Worm (Caenorhabditis elegans) whole organism, L1 larva: Measurements from ENCODE around the gene ZK154.1.

Experiments
- C34B4.2 ChIP-seq: sonication (generic microtip); optimal IDR thresholded peaks from 2 replicates; lab custom pipeline; 2017; ENCODE audit warnings: mild to moderate bottlenecking, missing genetic modification characterization, missing compliant biosample characterization
- F16B12.6 ChIP-seq: fragments of 150-350 bp; optimal IDR thresholded peaks from 2 replicates; lab custom pipeline; 2014; ENCODE audit warnings: missing biosample characterization, missing genetic modification characterization
- Y116A8C.19 ChIP-seq: sonication (generic microtip); optimal IDR thresholded peaks from 2 replicates; lab custom pipeline; 2016; ENCODE audit warnings: missing compliant biosample characterization, missing genetic modification characterization, borderline replicate concordance
- alr-1 ChIP-seq: fragments of 200-800 bp; sonication (Bioruptor generic); optimal IDR thresholded peaks from 2 replicates; lab custom pipeline; 2018; ENCODE audit warnings: borderline replicate concordance, mild to moderate bottlenecking, missing genetic modification characterization, missing compliant biosample characterization
- ama-1 ChIP-seq: fragments of 150-350 bp; optimal IDR thresholded peaks from 2 replicates; lab custom pipeline; 2014
- blmp-1 ChIP-seq: fragments of 150-350 bp; optimal IDR thresholded peaks from 2 replicates; lab custom pipeline; 2014; ENCODE audit warnings: missing biosample characterization, missing genetic modification characterization
- ceh-8 ChIP-seq: fragments of 200-800 bp; sonication (Bioruptor generic); optimal IDR thresholded peaks from 2 replicates; lab custom pipeline; 2018; ENCODE audit warnings: mild to moderate bottlenecking, missing genetic modification characterization, moderate library complexity, missing compliant biosample characterization
- ceh-82 ChIP-seq, 3 experiments: fragments of 150-350 bp in 1 of 3; sonication (generic microtip) in 2 of 3; optimal IDR thresholded peaks; 2 replicates each; lab custom pipeline; 2014 to 2017; ENCODE audit warnings: missing biosample characterization in 3 of 3, missing genetic modification characterization in 3 of 3
- ces-1 ChIP-seq: fragments of 150-350 bp; optimal IDR thresholded peaks from 2 replicates; lab custom pipeline; 2014; ENCODE audit warnings: missing biosample characterization, missing genetic modification reagents, missing genetic modification characterization
- dpl-1 ChIP-seq, 3 experiments: fragments of 150-350 bp in 2 of 3; sonication (generic microtip) in 1 of 3; optimal IDR thresholded peaks; 2 replicates each; lab custom pipeline; 2014 to 2017; ENCODE audit warnings: missing biosample characterization in 3 of 3, missing genetic modification characterization in 3 of 3, missing genetic modification reagents in 3 of 3
- dsc-1 ChIP-seq: sonication (generic microtip); optimal IDR thresholded peaks from 2 replicates; lab custom pipeline; 2016; ENCODE audit warnings: mild to moderate bottlenecking, missing genetic modification characterization, missing compliant biosample characterization
- efl-1 ChIP-seq, 4 experiments: fragments of 150-350 bp; optimal IDR thresholded peaks in 3 of 4; peaks in 1 of 4; 1 replicate in 1 of 4; 2 replicates in 3 of 4; lab custom pipeline; 2014; ENCODE audit warnings: missing biosample characterization in 2 of 4, missing genetic modification characterization in 2 of 4, missing genetic modification reagents in 2 of 4
- efl-3 ChIP-seq: fragments of 200-800 bp; sonication (Bioruptor generic); optimal IDR thresholded peaks from 2 replicates; lab custom pipeline; 2018; ENCODE audit warnings: mild to moderate bottlenecking, missing genetic modification characterization, missing compliant biosample characterization
- egl-13 ChIP-seq: sonication (generic microtip); optimal IDR thresholded peaks from 2 replicates; lab custom pipeline; 2016; ENCODE audit warnings: missing genotype, missing genetic modification reagents, missing genetic modification characterization, missing compliant biosample characterization
- egl-27 ChIP-seq, 2 experiments: fragments of 150-350 bp in 1 of 2; sonication (generic microtip); optimal IDR thresholded peaks; 3 replicates each; lab custom pipeline; 2017 to 2018; ENCODE audit warnings: missing biosample characterization in 2 of 2, missing genetic modification characterization in 2 of 2, missing genetic modification reagents in 2 of 2
- fkh-10 ChIP-seq: sonication (generic microtip); optimal IDR thresholded peaks from 2 replicates; lab custom pipeline; 2017; ENCODE audit warnings: missing biosample characterization, missing genetic modification reagents, missing genetic modification characterization
- fkh-4 ChIP-seq: sonication (generic microtip); optimal IDR thresholded peaks from 2 replicates; lab custom pipeline; 2016; ENCODE audit warnings: missing compliant biosample characterization, missing genetic modification characterization, borderline replicate concordance
- fkh-8 ChIP-seq: sonication (generic microtip); optimal IDR thresholded peaks from 2 replicates; lab custom pipeline; 2016; ENCODE audit warnings: mild to moderate bottlenecking, missing genetic modification characterization, missing compliant biosample characterization
- fos-1 ChIP-seq: fragments of 150-350 bp; optimal IDR thresholded peaks from 2 replicates; lab custom pipeline; 2014; ENCODE audit warnings: missing biosample characterization, missing genetic modification characterization
- hlh-17 ChIP-seq: fragments of 200-800 bp; sonication (Bioruptor generic); optimal IDR thresholded peaks from 2 replicates; lab custom pipeline; 2018; ENCODE audit warnings: missing genetic modification characterization, mild to moderate bottlenecking, missing compliant biosample characterization, moderate library complexity, borderline replicate concordance
- isw-1 ChIP-seq: fragments of 200-800 bp; sonication (Bioruptor generic); IDR thresholded peaks from 2 replicates; pipeline ENCODE4 v1.3.6; 2022; ENCODE audit warnings: missing genetic modification characterization, missing compliant biosample characterization
- jun-1 ChIP-seq: fragments of 150-350 bp; optimal IDR thresholded peaks from 2 replicates; lab custom pipeline; 2014; ENCODE audit warnings: missing biosample characterization, missing genetic modification reagents, missing genetic modification characterization
- lin-14 ChIP-seq: fragments of 200-800 bp; sonication (Bioruptor generic); optimal IDR thresholded peaks from 2 replicates; lab custom pipeline; 2018; ENCODE audit warnings: mild to moderate bottlenecking, missing genetic modification characterization, moderate library complexity, missing compliant biosample characterization
- lir-3 ChIP-seq: sonication (generic microtip); optimal IDR thresholded peaks from 2 replicates; lab custom pipeline; 2016; ENCODE audit warnings: mild to moderate bottlenecking, missing genetic modification characterization, moderate library complexity, missing compliant biosample characterization; ENCODE audit not compliant: poor library complexity
- mab-9 ChIP-seq: fragments of 200-800 bp; sonication (Bioruptor generic); IDR thresholded peaks from 2 replicates; pipeline ENCODE4 v1.3.6; 2022; ENCODE audit warnings: missing genetic modification reagents, missing genetic modification characterization, missing compliant biosample characterization
- mdl-1 ChIP-seq, 2 experiments: fragments of 150-350 bp; optimal IDR thresholded peaks; 2 replicates each; lab custom pipeline; 2014 to 2017; ENCODE audit warnings: missing biosample characterization in 2 of 2, missing genetic modification characterization in 2 of 2, inconsistent platforms in 1 of 2
- mep-1 ChIP-seq: fragments of 150-350 bp; optimal IDR thresholded peaks from 2 replicates; lab custom pipeline; 2014; ENCODE audit warnings: missing biosample characterization, missing genetic modification characterization
- nhr-11 ChIP-seq: fragments of 150-350 bp; optimal IDR thresholded peaks from 2 replicates; lab custom pipeline; 2014; ENCODE audit warnings: missing biosample characterization, missing genetic modification characterization
- nhr-20 ChIP-seq: sonication (generic microtip); optimal IDR thresholded peaks from 2 replicates; lab custom pipeline; 2016; ENCODE audit warnings: mild to moderate bottlenecking, missing genetic modification characterization, missing compliant biosample characterization
- nhr-47 ChIP-seq: sonication (generic microtip); optimal IDR thresholded peaks from 2 replicates; lab custom pipeline; 2016; ENCODE audit warnings: mild to moderate bottlenecking, missing genetic modification characterization, moderate library complexity, missing compliant biosample characterization
- nhr-71 ChIP-seq: sonication (generic microtip); optimal IDR thresholded peaks from 2 replicates; lab custom pipeline; 2016; ENCODE audit warnings: mild to moderate bottlenecking, missing genetic modification characterization, moderate library complexity, missing compliant biosample characterization
- nhr-84 ChIP-seq: sonication (generic microtip); optimal IDR thresholded peaks from 2 replicates; lab custom pipeline; 2017; ENCODE audit warnings: missing biosample characterization, missing genetic modification characterization
- nhr-85 ChIP-seq: sonication (generic microtip); peaks from one replicate; lab custom pipeline; 2016; ENCODE audit warnings: missing genetic modification characterization, inconsistent platforms, missing compliant biosample characterization
- nhr-90 ChIP-seq: sonication (generic microtip); optimal IDR thresholded peaks from 2 replicates; lab custom pipeline; 2016; ENCODE audit warnings: mild to moderate bottlenecking, missing genetic modification characterization, missing compliant biosample characterization; ENCODE audit not compliant: poor library complexity
- pax-3 ChIP-seq: fragments of 200-800 bp; sonication (Bioruptor generic); optimal IDR thresholded peaks from 2 replicates; lab custom pipeline; 2018; ENCODE audit warnings: mild to moderate bottlenecking, missing genetic modification characterization, moderate library complexity, missing compliant biosample characterization
- rnt-1 ChIP-seq: sonication (generic microtip); optimal IDR thresholded peaks from 2 replicates; lab custom pipeline; 2016; ENCODE audit warnings: mild to moderate bottlenecking, missing genetic modification characterization, moderate library complexity, missing compliant biosample characterization
- skn-1 ChIP-seq: fragments of 150-350 bp; optimal IDR thresholded peaks from 2 replicates; lab custom pipeline; 2014; ENCODE audit warnings: missing biosample characterization, missing genetic modification characterization
- snpc-4 ChIP-seq: fragments of 150-350 bp; optimal IDR thresholded peaks from 2 replicates; lab custom pipeline; 2014; ENCODE audit warnings: missing biosample characterization, missing genetic modification characterization
- sox-4 ChIP-seq: sonication (generic microtip); optimal IDR thresholded peaks from 2 replicates; lab custom pipeline; 2016; ENCODE audit warnings: missing genetic modification characterization, missing compliant biosample characterization
- sptf-1 ChIP-seq: fragments of 150-350 bp; optimal IDR thresholded peaks from 2 replicates; lab custom pipeline; 2014; ENCODE audit warnings: missing biosample characterization, missing genetic modification characterization
- swsn-7 ChIP-seq: sonication (generic microtip); optimal IDR thresholded peaks from 2 replicates; lab custom pipeline; 2016; ENCODE audit warnings: missing genetic modification characterization, missing compliant biosample characterization
- tbx-2 ChIP-seq: sonication (generic microtip); optimal IDR thresholded peaks from 2 replicates; lab custom pipeline; 2016; ENCODE audit warnings: missing genetic modification characterization, missing compliant biosample characterization
- unc-130 ChIP-seq: fragments of 150-350 bp; optimal IDR thresholded peaks from 2 replicates; lab custom pipeline; 2017; ENCODE audit warnings: missing biosample characterization, missing genetic modification characterization, inconsistent platforms
- xbp-1 ChIP-seq: sonication (generic microtip); optimal IDR thresholded peaks from 2 replicates; lab custom pipeline; 2016; ENCODE audit warnings: missing genetic modification characterization, missing compliant biosample characterization
- ztf-11 ChIP-seq, 2 experiments: sonication (generic microtip); optimal IDR thresholded peaks; 2 replicates each; lab custom pipeline; 2016 to 2017; ENCODE audit warnings: missing genetic modification characterization in 2 of 2, missing biosample characterization in 1 of 2, missing compliant biosample characterization in 1 of 2

The ZK154.1 gene

DNA sequence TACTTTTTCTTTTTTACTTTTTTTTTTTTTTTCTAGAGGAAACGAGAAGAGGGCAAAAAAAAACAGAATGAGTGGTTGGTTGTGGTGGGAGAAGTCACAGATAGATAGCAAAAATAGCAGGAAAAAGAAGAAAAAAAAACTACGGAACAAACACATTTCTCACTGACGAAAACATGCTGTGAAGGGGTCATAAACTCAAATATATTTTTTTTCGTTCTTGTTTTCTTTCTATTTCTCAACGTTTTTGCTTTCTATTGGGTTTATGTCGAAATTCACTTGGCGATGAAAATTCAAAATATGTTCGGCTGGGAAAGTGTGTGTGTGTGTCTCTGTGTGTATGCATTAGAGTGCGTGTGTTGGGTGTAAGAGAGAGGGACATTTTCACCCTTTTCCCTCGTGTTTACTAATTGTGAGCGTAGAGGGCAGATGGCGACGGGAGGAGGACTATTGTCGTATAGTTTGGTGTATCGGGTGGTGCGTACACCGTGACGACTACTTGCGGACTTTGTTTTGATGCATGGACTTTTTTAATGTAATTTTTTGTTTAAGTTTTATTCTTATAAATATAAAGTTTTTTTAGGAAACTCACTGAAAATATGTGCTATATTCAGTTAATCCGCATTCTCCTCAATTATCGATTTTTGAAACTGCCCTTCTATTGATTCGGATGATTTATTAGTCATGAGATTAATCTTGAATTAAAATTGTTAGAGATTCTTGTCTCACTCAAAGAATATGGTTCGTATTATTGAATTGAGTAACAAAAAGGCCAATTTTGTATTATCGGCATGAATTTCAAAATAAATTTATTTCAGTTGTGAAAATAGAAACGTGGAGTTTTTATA lies 30.2 kb downstream of the ZK154.1 start (continued):
- TF ChIP-seq nhr-47 (tag; lab: Kevin White, UChicago) (peak; percentile 60), egl-13 (tag; lab: Kevin White, UChicago) (peak; percentile 59), rnt-1 (tag; lab: Kevin White, UChicago) (peak; percentile 53), F16B12.6 (tag; lab: Kevin White, UChicago) (peak; percentile 86), efl-1 (optimal IDR thresholded peaks at IDR 0.05; lab: Kevin White, UChicago) (peak; percentile 23 to 31), efl-1 (GFP tag; optimal IDR thresholded peaks at IDR 0.05 in 1 of 2; lab: Kevin White, UChicago) (peak in 1 of 2 experiments; percentile 46), nhr-11 (tag; lab: Kevin White, UChicago) (peak; percentile 15), hlh-17 (GFP tag; lab: Kevin White, UChicago) (no peak), fkh-8 (tag; lab: Kevin White, UChicago) (peak; percentile 42), unc-130 (tag; lab: Kevin White, UChicago) (peak; percentile 10), ztf-11 (tag; optimal IDR thresholded peaks at IDR 0.05; lab: Kevin White, UChicago) (no peak), snpc-4 (tag; lab: Kevin White, UChicago) (no peak), tbx-2 (tag; lab: Kevin White, UChicago) (peak; percentile 54), jun-1 (tag; lab: Kevin White, UChicago) (peak; percentile 10), lir-3 (tag; lab: Kevin White, UChicago) (peak; percentile 21), ceh-8 (no peak), skn-1 (tag; lab: Kevin White, UChicago) (peak; percentile 2), mep-1 (tag; lab: Kevin White, UChicago) (peak; percentile 66), nhr-20 (tag; lab: Kevin White, UChicago) (peak; percentile 55), lin-14 (GFP tag; lab: Kevin White, UChicago) (peak; percentile 87), blmp-1 (tag; lab: Kevin White, UChicago) (peak; percentile 88), swsn-7 (tag; lab: Kevin White, UChicago) (peak; percentile 71), isw-1 (GFP tag; lab: Robert Waterston, UW) (peak; percentile 20; the same call in 1 of the 2 replicates), ama-1 (lab: Kevin White, UChicago) (peak; percentile 33), dpl-1 (GFP tag; optimal IDR thresholded peaks at IDR 0.05; lab: Kevin White, UChicago) (peak in 2 of 3 experiments; percentile 11 to 29), nhr-90 (tag; lab: Kevin White, UChicago) (peak; percentile 34), dsc-1 (tag; lab: Kevin White, UChicago) (no peak)

DNA sequence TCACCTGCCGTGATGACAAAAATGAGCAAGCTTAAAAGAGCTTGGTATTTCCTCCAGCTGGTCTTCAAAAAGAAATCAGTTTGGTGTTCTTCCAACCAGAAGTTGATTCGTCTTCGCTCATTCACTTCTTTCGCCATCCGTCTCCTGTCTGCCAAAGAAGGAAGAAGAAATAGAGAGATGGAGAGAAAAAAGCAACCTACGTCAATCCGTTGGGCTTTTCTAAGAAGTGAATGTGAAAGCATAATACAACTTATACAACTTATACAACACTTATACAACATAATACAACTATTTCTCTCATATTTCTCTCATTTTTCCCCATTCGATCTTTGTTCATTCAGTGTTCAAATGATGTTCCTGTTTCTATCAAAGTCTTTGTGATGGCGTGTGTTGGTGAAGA lies 31.6 kb downstream of the ZK154.1 start:
- TF ChIP-seq nhr-85 (tag; lab: Kevin White, UChicago), result no peak
- no peak for TF ChIP-seq sptf-1 (tag; lab: Kevin White, UChicago)
- no peak for TF ChIP-seq alr-1 (tag; lab: Kevin White, UChicago)
- TF ChIP-seq dpl-1 (GFP tag; optimal IDR thresholded peaks at IDR 0.05; lab: Kevin White, UChicago), result no peak
- TF ChIP-seq skn-1 (tag; lab: Kevin White, UChicago), result no peak
- no peak for TF ChIP-seq ceh-8
- no peak for TF ChIP-seq nhr-84 (tag; lab: Kevin White, UChicago)
- TF ChIP-seq fkh-10 (GFP tag; lab: Kevin White, UChicago), result no peak
- TF ChIP-seq mdl-1 (tag; optimal IDR thresholded peaks at IDR 0.05; lab: Kevin White, UChicago), result no peak
- peak; percentile 72 for TF ChIP-seq lin-14 (GFP tag; lab: Kevin White, UChicago)
- peak; percentile 30 for TF ChIP-seq egl-13 (tag; lab: Kevin White, UChicago)
- no peak for TF ChIP-seq egl-27 (tag; optimal IDR thresholded peaks at IDR 0.05; lab: Kevin White, UChicago)
- TF ChIP-seq fkh-8 (tag; lab: Kevin White, UChicago), result peak; percentile 84
- no peak for TF ChIP-seq C34B4.2 (tag; lab: Kevin White, UChicago)
- no peak for TF ChIP-seq ces-1 (GFP tag; lab: Kevin White, UChicago)
- TF ChIP-seq Y116A8C.19 (tag; lab: Kevin White, UChicago), result no peak
- no peak for TF ChIP-seq mab-9 (GFP tag; lab: Robert Waterston, UW)
- no peak for TF ChIP-seq lir-3 (tag; lab: Kevin White, UChicago)
- TF ChIP-seq ceh-82 (tag; optimal IDR thresholded peaks at IDR 0.05; lab: Kevin White, UChicago), result no peak
- TF ChIP-seq dsc-1 (tag; lab: Kevin White, UChicago), result peak; percentile 70
- TF ChIP-seq xbp-1, result no peak
- TF ChIP-seq fos-1 (tag; lab: Kevin White, UChicago), result no peak
- no peak for TF ChIP-seq jun-1 (tag; lab: Kevin White, UChicago)
- TF ChIP-seq nhr-71, result peak; percentile 66
- no peak for TF ChIP-seq fkh-4 (tag; lab: Kevin White, UChicago)
- no peak for TF ChIP-seq efl-3 (GFP tag; lab: Kevin White, UChicago)
- TF ChIP-seq pax-3 (tag; lab: Kevin White, UChicago), result no peak
- TF ChIP-seq sox-4 (tag; lab: Kevin White, UChicago), result peak; percentile 70
- TF ChIP-seq nhr-20 (tag; lab: Kevin White, UChicago), result no peak
- no peak for TF ChIP-seq rnt-1 (tag; lab: Kevin White, UChicago)
- no peak for TF ChIP-seq F16B12.6 (tag; lab: Kevin White, UChicago)
